Worm (Caenorhabditis elegans) whole organism, L3 larva: Measurements from ENCODE around the gene K10B3.5.

Experiments
- R02D3.7 ChIP-seq: fragments of 150-350 bp; optimal IDR thresholded peaks from 2 replicates; lab custom pipeline; 2014; ENCODE audit warnings: missing biosample characterization, missing genetic modification characterization
- ZK546.5 ChIP-seq: sonication (generic microtip); optimal IDR thresholded peaks from 2 replicates; lab custom pipeline; 2017; ENCODE audit warnings: missing biosample characterization, missing genetic modification characterization
- ama-1 ChIP-seq: fragments of 150-350 bp; optimal IDR thresholded peaks from 2 replicates; lab custom pipeline; 2018
- ceh-16 ChIP-seq: sonication (generic microtip); optimal IDR thresholded peaks from 2 replicates; lab custom pipeline; 2017; ENCODE audit warnings: missing biosample characterization, missing genetic modification characterization
- ceh-28 ChIP-seq: fragments of 150-350 bp; optimal IDR thresholded peaks from 2 replicates; lab custom pipeline; 2014; ENCODE audit warnings: missing biosample characterization, missing genetic modification reagents, missing genetic modification characterization
- egl-27 ChIP-seq: sonication (generic microtip); optimal IDR thresholded peaks from 4 replicates; lab custom pipeline; 2017; ENCODE audit warnings: missing biosample characterization, missing genetic modification reagents, missing genetic modification characterization
- egl-5 ChIP-seq: fragments of 150-350 bp; optimal IDR thresholded peaks from 2 replicates; lab custom pipeline; 2017; ENCODE audit warnings: missing biosample characterization, missing genetic modification reagents, missing genetic modification characterization, inconsistent platforms
- elt-1 ChIP-seq: fragments of 150-350 bp; optimal IDR thresholded peaks from 2 replicates; lab custom pipeline; 2014; ENCODE audit warnings: missing biosample characterization, missing genetic modification characterization
- elt-2 ChIP-seq: sonication (generic microtip); optimal IDR thresholded peaks from 2 replicates; lab custom pipeline; 2016; ENCODE audit warnings: missing genetic modification reagents, mild to moderate bottlenecking, missing genetic modification characterization, missing compliant biosample characterization
- elt-3 ChIP-seq, 3 experiments: fragments of 150-350 bp in 1 of 3; sonication (generic microtip) in 2 of 3; optimal IDR thresholded peaks; 2 replicates in 2 of 3; 4 replicates in 1 of 3; lab custom pipeline; 2014 to 2017; ENCODE audit warnings: missing biosample characterization in 3 of 3, missing genetic modification characterization in 3 of 3
- eor-1 ChIP-seq, 2 experiments: fragments of 150-350 bp; optimal IDR thresholded peaks; 2 replicates each; lab custom pipeline; 2014 to 2018; ENCODE audit warnings: missing biosample characterization in 2 of 2, missing genetic modification characterization in 2 of 2
- fkh-10 ChIP-seq: sonication (generic microtip); optimal IDR thresholded peaks from 2 replicates; lab custom pipeline; 2017; ENCODE audit warnings: missing biosample characterization, missing genetic modification reagents, missing genetic modification characterization
- fkh-2 ChIP-seq: fragments of 150-350 bp; optimal IDR thresholded peaks from 2 replicates; lab custom pipeline; 2014; ENCODE audit warnings: missing biosample characterization, missing genetic modification reagents, missing genetic modification characterization
- fos-1 ChIP-seq: fragments of 150-350 bp; optimal IDR thresholded peaks from 2 replicates; lab custom pipeline; 2014; ENCODE audit warnings: missing biosample characterization, missing genetic modification characterization
- hmg-11 ChIP-seq: sonication (generic microtip); optimal IDR thresholded peaks from 2 replicates; lab custom pipeline; 2016; ENCODE audit warnings: missing genetic modification characterization, missing compliant biosample characterization
- jun-1 ChIP-seq: fragments of 150-350 bp; optimal IDR thresholded peaks from 2 replicates; lab custom pipeline; 2014; ENCODE audit warnings: missing biosample characterization, missing genetic modification reagents, missing genetic modification characterization
- lsy-12 ChIP-seq: sonication (generic microtip); optimal IDR thresholded peaks from 2 replicates; lab custom pipeline; 2016; ENCODE audit warnings: mild to moderate bottlenecking, missing genetic modification characterization, missing compliant biosample characterization
- mml-1 ChIP-seq: fragments of 150-350 bp; sonication (generic microtip); optimal IDR thresholded peaks from 3 replicates; lab custom pipeline; 2014; ENCODE audit warnings: missing biosample characterization, missing genetic modification characterization
- nfya-1 ChIP-seq: sonication (generic microtip); optimal IDR thresholded peaks from 2 replicates; lab custom pipeline; 2017; ENCODE audit warnings: missing genetic modification characterization, mild to moderate bottlenecking, missing compliant biosample characterization, antibody characterized with exemption, moderate library complexity; ENCODE audit not compliant: insufficient read depth
- nhr-237 ChIP-seq: fragments of 150-350 bp; optimal IDR thresholded peaks from 2 replicates; lab custom pipeline; 2014; ENCODE audit warnings: missing biosample characterization, missing genetic modification characterization
- nhr-25 ChIP-seq: sonication (generic microtip); optimal IDR thresholded peaks from 2 replicates; lab custom pipeline; 2017; ENCODE audit warnings: missing biosample characterization, missing genetic modification characterization
- nhr-77 ChIP-seq: fragments of 150-350 bp; optimal IDR thresholded peaks from 2 replicates; lab custom pipeline; 2014; ENCODE audit warnings: missing biosample characterization, missing genetic modification characterization
- pha-4 ChIP-seq: fragments of 150-350 bp; optimal IDR thresholded peaks from 2 replicates; lab custom pipeline; 2014; ENCODE audit warnings: missing biosample characterization, missing genetic modification reagents, missing genetic modification characterization
- pqm-1 ChIP-seq: fragments of 150-350 bp; optimal IDR thresholded peaks from 2 replicates; lab custom pipeline; 2017; ENCODE audit warnings: missing biosample characterization, missing genetic modification characterization, inconsistent platforms
- sea-2 ChIP-seq: fragments of 150-350 bp; sonication (generic microtip); optimal IDR thresholded peaks from 4 replicates; lab custom pipeline; 2014; ENCODE audit warnings: missing biosample characterization, missing genetic modification reagents, missing genetic modification characterization
- skn-1 ChIP-seq: fragments of 150-350 bp; optimal IDR thresholded peaks from 2 replicates; lab custom pipeline; 2014; ENCODE audit warnings: missing biosample characterization, missing genetic modification characterization
- snpc-4 ChIP-seq: fragments of 150-350 bp; optimal IDR thresholded peaks from 2 replicates; lab custom pipeline; 2014; ENCODE audit warnings: missing biosample characterization, missing genetic modification characterization
- unc-62 ChIP-seq: fragments of 150-350 bp; sonication (generic microtip); optimal IDR thresholded peaks from 4 replicates; lab custom pipeline; 2014; ENCODE audit warnings: missing biosample characterization, missing genetic modification reagents, missing genetic modification characterization
- zag-1 ChIP-seq: fragments of 150-350 bp; optimal IDR thresholded peaks from 2 replicates; lab custom pipeline; 2014; ENCODE audit warnings: missing biosample characterization, missing genetic modification characterization
- ztf-11 ChIP-seq: fragments of 150-350 bp; optimal IDR thresholded peaks from 2 replicates; lab custom pipeline; 2014; ENCODE audit warnings: missing biosample characterization, missing genetic modification characterization
- ztf-4 ChIP-seq: fragments of 150-350 bp; optimal IDR thresholded peaks from 2 replicates; lab custom pipeline; 2014; ENCODE audit warnings: missing biosample characterization, missing genetic modification characterization

Gene K10B3.5

ce11 chrX:3155111-3155843, 49.0 kb upstream of the K10B3.5 start:
- TF ChIP-seq pqm-1 (tag; lab: Kevin White, UChicago) = peak; percentile 23
- no peak for TF ChIP-seq fkh-10 (GFP tag; lab: Kevin White, UChicago)
- TF ChIP-seq nhr-25 = peak; percentile 54
- TF ChIP-seq mml-1 (tag; lab: Kevin White, UChicago) = no peak
- TF ChIP-seq elt-2 (tag; lab: Kevin White, UChicago) = peak; percentile 53
- peak; percentile 45 for TF ChIP-seq jun-1

- TF ChIP-seq eor-1 (tag; optimal IDR thresholded peaks at IDR 0.05; lab: Kevin White, UChicago) (no peak), elt-2 (tag; lab: Kevin White, UChicago) (peak; percentile 49)
These were observed 48.3 kb upstream of the K10B3.5 start for ce11 chrX:3154562-3154961.

- TF ChIP-seq nhr-25 (no peak), jun-1 (peak; percentile 72), ceh-16 (no peak), pha-4 (tag; lab: Kevin White, UChicago) (peak; percentile 42), pqm-1 (tag; lab: Kevin White, UChicago) (peak; percentile 96), elt-1 (tag; lab: Kevin White, UChicago) (no peak), elt-3 (tag; optimal IDR thresholded peaks at IDR 0.05; lab: Kevin White, UChicago) (no peak), ztf-11 (no peak), elt-2 (tag; lab: Kevin White, UChicago) (peak; percentile 98), ceh-28 (tag; lab: Kevin White, UChicago) (no peak), egl-27 (no peak), fos-1 (no peak), zag-1 (tag; lab: Kevin White, UChicago) (no peak), mml-1 (tag; lab: Kevin White, UChicago) (no peak), ama-1 (lab: Kevin White, UChicago) (no peak)
These were observed 46.9 kb upstream of the K10B3.5 start for ce11 chrX:3153133-3153532.

- TF ChIP-seq hmg-11 (tag; lab: Kevin White, UChicago) = no peak
- no peak for TF ChIP-seq fkh-2
- TF ChIP-seq egl-5 = no peak
- TF ChIP-seq zag-1 (tag; lab: Kevin White, UChicago) = no peak
- no peak for TF ChIP-seq R02D3.7 (tag; lab: Kevin White, UChicago)
- no peak for TF ChIP-seq fos-1
- TF ChIP-seq nhr-25 = no peak
- TF ChIP-seq ZK546.5 = no peak
- TF ChIP-seq ama-1 (lab: Kevin White, UChicago) = no peak
- no peak for TF ChIP-seq snpc-4 (tag; lab: Kevin White, UChicago)
- no peak for TF ChIP-seq elt-3 (tag; optimal IDR thresholded peaks at IDR 0.05; lab: Kevin White, UChicago)
- TF ChIP-seq lsy-12 = no peak
- TF ChIP-seq unc-62 = no peak
These were observed 46.1 kb upstream of the K10B3.5 start, which contains the start of gene bbln-1 for ce11 chrX:3152361-3152760. Gene bbln-1, minus strand, starts transcription at chrX:3152461.

- TF ChIP-seq eor-1 (tag; optimal IDR thresholded peaks at IDR 0.05; lab: Kevin White, UChicago) = no peak
- TF ChIP-seq pqm-1 (tag; lab: Kevin White, UChicago) = no peak
- no peak for TF ChIP-seq sea-2 (GFP tag; lab: Kevin White, UChicago)
- TF ChIP-seq unc-62 = no peak
- no peak for TF ChIP-seq skn-1 (tag; lab: Kevin White, UChicago)
- TF ChIP-seq ceh-28 (tag; lab: Kevin White, UChicago) = no peak
- TF ChIP-seq nhr-237 (tag; lab: Kevin White, UChicago) = no peak
- TF ChIP-seq nfya-1 = no peak
- TF ChIP-seq nhr-77 = no peak
- TF ChIP-seq ama-1 (lab: Kevin White, UChicago) = no peak
These were observed 39.0 kb upstream of the K10B3.5 start, which contains the start of gene C15C7.4 for ce11 chrX:3145265-3145664. Gene C15C7.4, plus strand, starts transcription at chrX:3145565.

ce11 chrX:3141704-3142103, 35.4 kb upstream of the K10B3.5 start:
- TF ChIP-seq elt-3 (tag; optimal IDR thresholded peaks at IDR 0.05; lab: Kevin White, UChicago) = no peak
- peak; percentile 15 for TF ChIP-seq pqm-1 (tag; lab: Kevin White, UChicago)
- no peak for TF ChIP-seq snpc-4 (tag; lab: Kevin White, UChicago)
- no peak for TF ChIP-seq ztf-4 (tag; lab: Kevin White, UChicago)
- TF ChIP-seq elt-2 (tag; lab: Kevin White, UChicago) = peak; percentile 46
